Fruit fly (Drosophila melanogaster): ENCODE results near the gene CG7369.

dm6 chr3L:22774479-22774878 is 32.9 kb downstream of the CG7369 start:
- TF ChIP-seq sens-2 (GFP tag; IDR thresholded peaks at IDR 0.05) = no peak
- no peak for TF ChIP-seq NC2α (GFP tag; optimal IDR thresholded peaks at IDR 0.05)
- TF ChIP-seq bab2 (GFP tag; optimal IDR thresholded peaks at IDR 0.05) = no peak
- TF ChIP-seq ssp (GFP tag; IDR thresholded peaks at IDR 0.05) = no peak
- no peak for TF ChIP-seq B-H1 (GFP tag; IDR thresholded peaks at IDR 0.05)
- TF ChIP-seq mld (GFP tag; IDR thresholded peaks at IDR 0.05; ENCODE audit: partially characterized antibody) = no peak
- TF ChIP-seq PHDP (tag; optimal IDR thresholded peaks at IDR 0.05) = no peak
- TF ChIP-seq D (optimal IDR thresholded peaks at IDR 0.05) = no peak
- no peak for TF ChIP-seq D (GFP tag; optimal IDR thresholded peaks at IDR 0.05)
- no peak for TF ChIP-seq CG4360 (GFP tag; IDR thresholded peaks at IDR 0.05)
- no peak for TF ChIP-seq CG3726 (GFP tag; IDR thresholded peaks at IDR 0.05)

Measured in whole organism, embryonic.